Worm (Caenorhabditis elegans): ENCODE results near the gene ZK892.4.

DNA sequence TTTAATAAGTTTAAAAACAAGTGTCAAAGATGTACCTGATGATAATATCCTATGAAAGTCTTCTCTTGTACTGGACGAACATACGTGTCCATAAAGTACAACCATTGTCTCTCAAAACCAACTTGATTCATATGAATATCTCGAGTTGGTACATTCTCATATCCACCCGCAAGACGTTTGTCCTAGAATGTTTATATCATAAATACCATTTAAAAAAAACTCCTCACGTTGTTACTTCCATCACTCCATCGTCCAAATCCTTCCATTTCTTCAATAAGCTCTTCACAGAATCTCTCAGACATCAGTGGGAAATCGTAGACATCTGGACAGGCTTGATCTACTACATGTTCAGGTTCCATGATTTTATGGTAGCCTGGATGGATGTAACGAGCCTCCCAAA, 29.1 kb downstream of the ZK892.4 start:
- TF ChIP-seq ztf-11 (tag; optimal IDR thresholded peaks at IDR 0.05) (no peak), sma-3 (GFP tag; optimal IDR thresholded peaks at IDR 0.05) (no peak), alr-1 (tag; optimal IDR thresholded peaks at IDR 0.05) (no peak), elt-3 (tag; optimal IDR thresholded peaks at IDR 0.05) (no peak), nhr-77 (tag; optimal IDR thresholded peaks at IDR 0.05) (no peak), nhr-11 (tag; optimal IDR thresholded peaks at IDR 0.05) (no peak), ceh-82 (tag; optimal IDR thresholded peaks at IDR 0.05) (no peak), ceh-16 (tag; optimal IDR thresholded peaks at IDR 0.05) (no peak), egl-27 (tag; optimal IDR thresholded peaks at IDR 0.05) (no peak), ztf-1 (GFP tag; conservative IDR thresholded peaks at IDR 0.05) (no peak), lsy-2 (tag; optimal IDR thresholded peaks at IDR 0.05) (no peak), snpc-4 (tag; optimal IDR thresholded peaks at IDR 0.05) (no peak)
